Worm (Caenorhabditis elegans) whole organism, L1 larva: ENCODE data around the gene spat-1.

Experiments used
- C34B4.2 ChIP-seq: sonication (generic microtip); optimal IDR thresholded peaks from 2 replicates; lab custom pipeline; 2017; ENCODE audit warnings: mild to moderate bottlenecking, missing genetic modification characterization, missing compliant biosample characterization
- F16B12.6 ChIP-seq: fragments of 150-350 bp; optimal IDR thresholded peaks from 2 replicates; lab custom pipeline; 2014; ENCODE audit warnings: missing biosample characterization, missing genetic modification characterization
- Y116A8C.19 ChIP-seq: sonication (generic microtip); optimal IDR thresholded peaks from 2 replicates; lab custom pipeline; 2016; ENCODE audit warnings: missing compliant biosample characterization, missing genetic modification characterization, borderline replicate concordance
- aha-1 ChIP-seq: fragments of 150-350 bp; optimal IDR thresholded peaks from 2 replicates; lab custom pipeline; 2014; ENCODE audit warnings: missing biosample characterization, missing genetic modification characterization
- ama-1 ChIP-seq: fragments of 150-350 bp; optimal IDR thresholded peaks from 2 replicates; lab custom pipeline; 2014
- blmp-1 ChIP-seq: fragments of 150-350 bp; optimal IDR thresholded peaks from 2 replicates; lab custom pipeline; 2014; ENCODE audit warnings: missing biosample characterization, missing genetic modification characterization
- ceh-8 ChIP-seq: fragments of 200-800 bp; sonication (Bioruptor generic); optimal IDR thresholded peaks from 2 replicates; lab custom pipeline; 2018; ENCODE audit warnings: mild to moderate bottlenecking, missing genetic modification characterization, moderate library complexity, missing compliant biosample characterization
- ceh-82 ChIP-seq, 3 experiments: fragments of 150-350 bp in 1 of 3; sonication (generic microtip) in 2 of 3; optimal IDR thresholded peaks; 2 replicates each; lab custom pipeline; 2014 to 2017; ENCODE audit warnings: missing biosample characterization in 3 of 3, missing genetic modification characterization in 3 of 3
- ceh-90 ChIP-seq: sonication (generic microtip); optimal IDR thresholded peaks from 2 replicates; lab custom pipeline; 2016; ENCODE audit warnings: missing genetic modification characterization, missing compliant biosample characterization
- ces-1 ChIP-seq: fragments of 150-350 bp; optimal IDR thresholded peaks from 2 replicates; lab custom pipeline; 2014; ENCODE audit warnings: missing biosample characterization, missing genetic modification reagents, missing genetic modification characterization
- dsc-1 ChIP-seq: sonication (generic microtip); optimal IDR thresholded peaks from 2 replicates; lab custom pipeline; 2016; ENCODE audit warnings: mild to moderate bottlenecking, missing genetic modification characterization, missing compliant biosample characterization
- efl-1 ChIP-seq, 4 experiments: fragments of 150-350 bp; optimal IDR thresholded peaks in 3 of 4; peaks in 1 of 4; 1 replicate in 1 of 4; 2 replicates in 3 of 4; lab custom pipeline; 2014; ENCODE audit warnings: missing biosample characterization in 2 of 4, missing genetic modification characterization in 2 of 4, missing genetic modification reagents in 2 of 4
- efl-3 ChIP-seq: fragments of 200-800 bp; sonication (Bioruptor generic); optimal IDR thresholded peaks from 2 replicates; lab custom pipeline; 2018; ENCODE audit warnings: mild to moderate bottlenecking, missing genetic modification characterization, missing compliant biosample characterization
- elt-2 ChIP-seq: sonication (generic microtip); optimal IDR thresholded peaks from 2 replicates; lab custom pipeline; 2016; ENCODE audit warnings: missing genetic modification characterization, mild to moderate bottlenecking, inconsistent platforms, missing compliant biosample characterization, missing genetic modification reagents
- elt-3 ChIP-seq, 6 experiments: fragments of 150-350 bp in 1 of 6; sonication (generic microtip); optimal IDR thresholded peaks; 2 replicates each; lab custom pipeline; 2017 to 2018; ENCODE audit warnings: missing biosample characterization in 6 of 6, missing genetic modification characterization in 6 of 6, inconsistent platforms in 1 of 6
- ets-5 ChIP-seq: fragments of 200-800 bp; sonication (Bioruptor generic); IDR thresholded peaks from 2 replicates; pipeline ENCODE4 v1.3.6; 2022; ENCODE audit warnings: missing genetic modification characterization, missing compliant biosample characterization
- fkh-10 ChIP-seq: sonication (generic microtip); optimal IDR thresholded peaks from 2 replicates; lab custom pipeline; 2017; ENCODE audit warnings: missing biosample characterization, missing genetic modification reagents, missing genetic modification characterization
- fkh-8 ChIP-seq: sonication (generic microtip); optimal IDR thresholded peaks from 2 replicates; lab custom pipeline; 2016; ENCODE audit warnings: mild to moderate bottlenecking, missing genetic modification characterization, missing compliant biosample characterization
- fos-1 ChIP-seq: fragments of 150-350 bp; optimal IDR thresholded peaks from 2 replicates; lab custom pipeline; 2014; ENCODE audit warnings: missing biosample characterization, missing genetic modification characterization
- hlh-17 ChIP-seq: fragments of 200-800 bp; sonication (Bioruptor generic); optimal IDR thresholded peaks from 2 replicates; lab custom pipeline; 2018; ENCODE audit warnings: missing genetic modification characterization, mild to moderate bottlenecking, missing compliant biosample characterization, moderate library complexity, borderline replicate concordance
- hlh-4 ChIP-seq: sonication (generic microtip); optimal IDR thresholded peaks from 2 replicates; lab custom pipeline; 2016; ENCODE audit warnings: mild to moderate bottlenecking, missing genetic modification characterization, missing compliant biosample characterization
- hpl-2 ChIP-seq: fragments of 150-350 bp; optimal IDR thresholded peaks from 2 replicates; lab custom pipeline; 2014; ENCODE audit warnings: missing biosample characterization, missing genetic modification reagents, missing genetic modification characterization
- isw-1 ChIP-seq: fragments of 200-800 bp; sonication (Bioruptor generic); IDR thresholded peaks from 2 replicates; pipeline ENCODE4 v1.3.6; 2022; ENCODE audit warnings: missing genetic modification characterization, missing compliant biosample characterization
- lin-13 ChIP-seq: fragments of 150-350 bp; optimal IDR thresholded peaks from 2 replicates; lab custom pipeline; 2014; ENCODE audit warnings: missing biosample characterization, missing genetic modification reagents, missing genetic modification characterization
- lin-14 ChIP-seq: fragments of 200-800 bp; sonication (Bioruptor generic); optimal IDR thresholded peaks from 2 replicates; lab custom pipeline; 2018; ENCODE audit warnings: mild to moderate bottlenecking, missing genetic modification characterization, moderate library complexity, missing compliant biosample characterization
- lin-39 ChIP-seq: fragments of 150-350 bp; optimal IDR thresholded peaks from 2 replicates; lab custom pipeline; 2014; ENCODE audit warnings: missing biosample characterization, missing genetic modification reagents, missing genetic modification characterization
- mab-9 ChIP-seq: fragments of 200-800 bp; sonication (Bioruptor generic); IDR thresholded peaks from 2 replicates; pipeline ENCODE4 v1.3.6; 2022; ENCODE audit warnings: missing genetic modification reagents, missing genetic modification characterization, missing compliant biosample characterization
- mdl-1 ChIP-seq, 2 experiments: fragments of 150-350 bp; optimal IDR thresholded peaks; 2 replicates each; lab custom pipeline; 2014 to 2017; ENCODE audit warnings: missing biosample characterization in 2 of 2, missing genetic modification characterization in 2 of 2, inconsistent platforms in 1 of 2
- mep-1 ChIP-seq: fragments of 150-350 bp; optimal IDR thresholded peaks from 2 replicates; lab custom pipeline; 2014; ENCODE audit warnings: missing biosample characterization, missing genetic modification characterization
- nhr-12 ChIP-seq: sonication (generic microtip); optimal IDR thresholded peaks from 2 replicates; lab custom pipeline; 2017; ENCODE audit warnings: missing biosample characterization, missing genetic modification characterization
- nhr-19 ChIP-seq: fragments of 200-800 bp; sonication (Bioruptor generic); conservative IDR thresholded peaks from 2 replicates; pipeline ENCODE4 v1.3.6; 2022; ENCODE audit warnings: missing genetic modification characterization, missing compliant biosample characterization
- nhr-28 ChIP-seq: fragments of 150-350 bp; optimal IDR thresholded peaks from 2 replicates; lab custom pipeline; 2014; ENCODE audit warnings: missing biosample characterization, missing genetic modification characterization
- nhr-47 ChIP-seq: sonication (generic microtip); optimal IDR thresholded peaks from 2 replicates; lab custom pipeline; 2016; ENCODE audit warnings: mild to moderate bottlenecking, missing genetic modification characterization, moderate library complexity, missing compliant biosample characterization
- nhr-71 ChIP-seq: sonication (generic microtip); optimal IDR thresholded peaks from 2 replicates; lab custom pipeline; 2016; ENCODE audit warnings: mild to moderate bottlenecking, missing genetic modification characterization, moderate library complexity, missing compliant biosample characterization
- nhr-76 ChIP-seq: sonication (generic microtip); optimal IDR thresholded peaks from 2 replicates; lab custom pipeline; 2017; ENCODE audit warnings: missing biosample characterization, missing genetic modification characterization
- nhr-77 ChIP-seq: fragments of 150-350 bp; optimal IDR thresholded peaks from 2 replicates; lab custom pipeline; 2014; ENCODE audit warnings: missing biosample characterization, missing genetic modification characterization
- nhr-90 ChIP-seq: sonication (generic microtip); optimal IDR thresholded peaks from 2 replicates; lab custom pipeline; 2016; ENCODE audit warnings: mild to moderate bottlenecking, missing genetic modification characterization, missing compliant biosample characterization; ENCODE audit not compliant: poor library complexity
- pag-3 ChIP-seq: sonication (generic microtip); optimal IDR thresholded peaks from 2 replicates; lab custom pipeline; 2017; ENCODE audit warnings: missing genetic modification characterization, mild to moderate bottlenecking, missing compliant biosample characterization, antibody characterized with exemption, borderline replicate concordance; ENCODE audit not compliant: insufficient read depth
- pqm-1 ChIP-seq: sonication (generic microtip); optimal IDR thresholded peaks from 3 replicates; lab custom pipeline; 2017; ENCODE audit warnings: missing biosample characterization, missing genetic modification characterization
- skn-1 ChIP-seq: fragments of 150-350 bp; optimal IDR thresholded peaks from 2 replicates; lab custom pipeline; 2014; ENCODE audit warnings: missing biosample characterization, missing genetic modification characterization
- snpc-4 ChIP-seq: fragments of 150-350 bp; optimal IDR thresholded peaks from 2 replicates; lab custom pipeline; 2014; ENCODE audit warnings: missing biosample characterization, missing genetic modification characterization
- sox-4 ChIP-seq: sonication (generic microtip); optimal IDR thresholded peaks from 2 replicates; lab custom pipeline; 2016; ENCODE audit warnings: missing genetic modification characterization, missing compliant biosample characterization
- sptf-1 ChIP-seq: fragments of 150-350 bp; optimal IDR thresholded peaks from 2 replicates; lab custom pipeline; 2014; ENCODE audit warnings: missing biosample characterization, missing genetic modification characterization
- sup-37 ChIP-seq: fragments of 200-800 bp; sonication (Bioruptor generic); optimal IDR thresholded peaks from 2 replicates; lab custom pipeline; 2018; ENCODE audit warnings: mild to moderate bottlenecking, missing genetic modification characterization, missing compliant biosample characterization
- swsn-7 ChIP-seq: sonication (generic microtip); optimal IDR thresholded peaks from 2 replicates; lab custom pipeline; 2016; ENCODE audit warnings: missing genetic modification characterization, missing compliant biosample characterization
- tbx-2 ChIP-seq: sonication (generic microtip); optimal IDR thresholded peaks from 2 replicates; lab custom pipeline; 2016; ENCODE audit warnings: missing genetic modification characterization, missing compliant biosample characterization
- unc-130 ChIP-seq: fragments of 150-350 bp; optimal IDR thresholded peaks from 2 replicates; lab custom pipeline; 2017; ENCODE audit warnings: missing biosample characterization, missing genetic modification characterization, inconsistent platforms
- unc-62 ChIP-seq: fragments of 150-350 bp; optimal IDR thresholded peaks from 2 replicates; lab custom pipeline; 2014; ENCODE audit warnings: missing biosample characterization, missing genetic modification reagents, missing genetic modification characterization
- unc-86 ChIP-seq: sonication (generic microtip); optimal IDR thresholded peaks from 2 replicates; lab custom pipeline; 2016; ENCODE audit warnings: missing genetic modification characterization, missing compliant biosample characterization
- unc-98 ChIP-seq: fragments of 200-800 bp; sonication (Bioruptor generic); IDR thresholded peaks from 2 replicates; pipeline ENCODE4 v1.3.6; 2022; ENCODE audit warnings: missing genetic modification characterization, missing compliant biosample characterization
- zip-4 ChIP-seq: fragments of 200-800 bp; sonication (Bioruptor generic); optimal IDR thresholded peaks from 2 replicates; lab custom pipeline; 2018; ENCODE audit warnings: mild to moderate bottlenecking, missing genetic modification characterization, moderate library complexity, missing compliant biosample characterization
- ztf-11 ChIP-seq, 2 experiments: sonication (generic microtip); optimal IDR thresholded peaks; 2 replicates each; lab custom pipeline; 2016 to 2017; ENCODE audit warnings: missing genetic modification characterization in 2 of 2, missing biosample characterization in 1 of 2, missing compliant biosample characterization in 1 of 2

spat-1 gene

ce11 chrII:14496809-14497208, 31.7 kb upstream of the spat-1 start (continued):
- TF ChIP-seq mab-9 (no peak), mdl-1 (tag; optimal IDR thresholded peaks at IDR 0.05; lab: Kevin White, UChicago) (peak in 1 of 2 experiments; percentile 86), snpc-4 (peak; percentile 75), nhr-77 (tag; lab: Kevin White, UChicago) (peak; percentile 97), elt-3 (tag; optimal IDR thresholded peaks at IDR 0.05; lab: Kevin White, UChicago) (peak in 3 of 6 experiments; percentile 32 to 83 (median 55)), pqm-1 (tag; lab: Kevin White, UChicago) (peak; percentile 7), F16B12.6 (tag; lab: Kevin White, UChicago) (peak; percentile 50), unc-130 (tag; lab: Kevin White, UChicago) (peak; percentile 78), blmp-1 (tag; lab: Kevin White, UChicago) (peak; percentile 76), zip-4 (GFP tag; lab: Kevin White, UChicago) (peak; percentile 30), unc-86 (tag; lab: Kevin White, UChicago) (peak; percentile 33), swsn-7 (tag; lab: Kevin White, UChicago) (peak; percentile 74), ama-1 (no peak), mep-1 (peak; percentile 82), Y116A8C.19 (tag; lab: Kevin White, UChicago) (no peak), tbx-2 (tag; lab: Kevin White, UChicago) (peak; percentile 83), nhr-76 (no peak), ceh-8 (GFP tag; lab: Kevin White, UChicago) (peak; percentile 41), hpl-2 (GFP tag; lab: Kevin White, UChicago) (peak; percentile 72), hlh-4 (tag; lab: Kevin White, UChicago) (no peak), nhr-28 (tag; lab: Kevin White, UChicago) (no peak), unc-98 (GFP tag; lab: Robert Waterston, UW) (no peak), ets-5 (no peak), ceh-90 (tag; lab: Kevin White, UChicago) (peak; percentile 53), unc-62 (GFP tag; lab: Kevin White, UChicago) (no peak), fkh-10 (GFP tag; lab: Kevin White, UChicago) (peak; percentile 8), efl-1 (optimal IDR thresholded peaks at IDR 0.05; lab: Kevin White, UChicago) (peak; percentile 66 to 68), efl-1 (GFP tag; optimal IDR thresholded peaks at IDR 0.05 in 1 of 2; lab: Kevin White, UChicago) (peak; percentile 53 to 96), hlh-17 (no peak), nhr-71 (tag; lab: Kevin White, UChicago) (peak; percentile 86), sup-37 (GFP tag; lab: Kevin White, UChicago) (no peak), ceh-82 (tag; optimal IDR thresholded peaks at IDR 0.05; lab: Kevin White, UChicago) (peak; percentile 26 to 56 (median 48)), aha-1 (tag; lab: Kevin White, UChicago) (peak; percentile 45), isw-1 (GFP tag; lab: Robert Waterston, UW) (no peak), fos-1 (tag; lab: Kevin White, UChicago) (peak; percentile 77), ztf-11 (tag; optimal IDR thresholded peaks at IDR 0.05; lab: Kevin White, UChicago) (peak in 1 of 2 experiments; percentile 66), nhr-19 (GFP tag; lab: Robert Waterston, UW) (peak; percentile 79), C34B4.2 (tag; lab: Kevin White, UChicago) (no peak), nhr-12 (tag; lab: Kevin White, UChicago) (no peak), lin-14 (GFP tag; lab: Kevin White, UChicago) (peak; percentile 69), pag-3 (tag; lab: Kevin White, UChicago) (no peak), sox-4 (tag; lab: Kevin White, UChicago) (peak; percentile 24), lin-13 (GFP tag; lab: Kevin White, UChicago) (peak; percentile 32)

ce11 chrII:14497848-14498247, 30.7 kb upstream of the spat-1 start, which contains the start of gene dhs-8:
Gene dhs-8 (plus strand): TSS chrII:14498026.
- no peak for TF ChIP-seq ces-1 (GFP tag; lab: Kevin White, UChicago)
- no peak for TF ChIP-seq sox-4 (tag; lab: Kevin White, UChicago)
- TF ChIP-seq nhr-71 (tag; lab: Kevin White, UChicago): no peak
- TF ChIP-seq unc-130 (tag; lab: Kevin White, UChicago): no peak
- TF ChIP-seq elt-3 (tag; optimal IDR thresholded peaks at IDR 0.05; lab: Kevin White, UChicago): peak in 2 of 6 experiments; percentile 19 to 26
- peak; percentile 35 for TF ChIP-seq mep-1
- TF ChIP-seq nhr-47 (tag; lab: Kevin White, UChicago): no peak
- TF ChIP-seq elt-2 (tag; lab: Kevin White, UChicago): no peak
- no peak for TF ChIP-seq efl-3
- TF ChIP-seq ama-1: no peak
- TF ChIP-seq lin-39 (tag; lab: Kevin White, UChicago): no peak
- no peak for TF ChIP-seq sptf-1 (tag; lab: Kevin White, UChicago)
- TF ChIP-seq fkh-8: no peak
- 0 out of 2 replicates have a peak, but pooled peaks have one; percentile 3 for TF ChIP-seq nhr-19 (GFP tag; lab: Robert Waterston, UW)
- no peak for TF ChIP-seq nhr-90 (tag; lab: Kevin White, UChicago)
- peak; percentile 87 for TF ChIP-seq skn-1
- TF ChIP-seq dsc-1 (tag; lab: Kevin White, UChicago): no peak
